Fruit fly (Drosophila melanogaster) whole organism, adult: ENCODE results near the gene Rbcn-3A.

ENCODE experiments used
- CG11617 ChIP-seq: fragments of 200-800 bp; sonication (Bioruptor generic); optimal IDR thresholded peaks from 2 replicates; lab custom pipeline; 2017; ENCODE audit warnings: mild to moderate bottlenecking, missing biosample characterization, missing genetic modification reagents, missing genetic modification characterization
- CG12768 ChIP-seq: fragments of 200-800 bp; sonication (Bioruptor generic); optimal IDR thresholded peaks from 2 replicates; lab custom pipeline; 2017; ENCODE audit warnings: missing biosample characterization, missing genetic modification characterization, mild to moderate bottlenecking, moderate library complexity, missing genetic modification reagents
- CG14711 ChIP-seq: fragments of 200-800 bp; sonication (Bioruptor generic); optimal IDR thresholded peaks from 2 replicates; lab custom pipeline; 2018; ENCODE audit warnings: missing biosample characterization, mild to moderate bottlenecking, missing genetic modification characterization, moderate library complexity
- CG1620 ChIP-seq: fragments of 200-800 bp; sonication (Bioruptor generic); optimal IDR thresholded peaks from 2 replicates; lab custom pipeline; 2016; ENCODE audit warnings: missing biosample characterization, missing genetic modification characterization
- CG33017 ChIP-seq: fragments of 200-800 bp; sonication (Bioruptor generic); optimal IDR thresholded peaks from 2 replicates; lab custom pipeline; 2018; ENCODE audit warnings: missing biosample characterization, mild to moderate bottlenecking, missing genetic modification characterization, moderate library complexity
- CG5204 ChIP-seq: fragments of 200-800 bp; sonication (Bioruptor generic); optimal IDR thresholded peaks from 2 replicates; lab custom pipeline; 2016; ENCODE audit warnings: missing biosample characterization, missing genetic modification characterization
- CG7045 ChIP-seq: fragments of 200-800 bp; sonication (Bioruptor generic); optimal IDR thresholded peaks from 2 replicates; lab custom pipeline; 2017; ENCODE audit warnings: missing biosample characterization, mild to moderate bottlenecking, missing genetic modification characterization
- CG7101 ChIP-seq: fragments of 200-800 bp; sonication (Bioruptor generic); optimal IDR thresholded peaks from 2 replicates; lab custom pipeline; 2018; ENCODE audit warnings: missing biosample characterization, mild to moderate bottlenecking, missing genetic modification characterization, moderate library complexity
- Clk ChIP-seq: fragments of 200-800 bp; sonication (Bioruptor generic); optimal IDR thresholded peaks from 2 replicates; lab custom pipeline; 2017; ENCODE audit warnings: missing biosample characterization, missing genetic modification characterization
- Crg-1 ChIP-seq: fragments of 200-800 bp; sonication (Bioruptor generic); optimal IDR thresholded peaks from 2 replicates; lab custom pipeline; 2016; ENCODE audit warnings: missing biosample characterization, missing genetic modification characterization
- Hr96 ChIP-seq: fragments of 200-800 bp; sonication (Bioruptor generic); optimal IDR thresholded peaks from 2 replicates; lab custom pipeline; 2016; ENCODE audit warnings: missing biosample characterization, missing genetic modification characterization
- Mnt ChIP-seq: fragments of 200-800 bp; sonication (Bioruptor generic); optimal IDR thresholded peaks from 2 replicates; lab custom pipeline; 2016; ENCODE audit warnings: missing biosample characterization, mild to moderate bottlenecking, missing genetic modification characterization
- bab1 ChIP-seq: fragments of 200-800 bp; sonication (Bioruptor generic); optimal IDR thresholded peaks from 3 replicates; lab custom pipeline; 2019; ENCODE audit warnings: missing biosample characterization, mild to moderate bottlenecking, missing genetic modification characterization, moderate library complexity
- cic ChIP-seq: fragments of 200-800 bp; sonication (Bioruptor generic); optimal IDR thresholded peaks from 2 replicates; lab custom pipeline; 2017; ENCODE audit warnings: missing biosample characterization, mild to moderate bottlenecking, missing genetic modification characterization, moderate library complexity
- cnc ChIP-seq, 2 experiments: fragments of >200 bp; optimal IDR thresholded peaks; 2 replicates each; lab custom pipeline; 2017
- kay ChIP-seq: fragments of 200-800 bp; sonication (Bioruptor generic); peaks from one replicate; lab custom pipeline; 2016; ENCODE audit warnings: missing biosample characterization, missing genetic modification characterization, borderline replicate concordance
- ovo ChIP-seq: fragments of 200-800 bp; sonication (Bioruptor generic); optimal IDR thresholded peaks from 2 replicates; lab custom pipeline; 2016; ENCODE audit warnings: missing biosample characterization, missing genetic modification characterization
- pad ChIP-seq: fragments of 200-800 bp; sonication (Bioruptor generic); optimal IDR thresholded peaks from 3 replicates; lab custom pipeline; 2017; ENCODE audit warnings: missing biosample characterization, missing genetic modification characterization, mild to moderate bottlenecking, moderate library complexity, missing genetic modification reagents
- tj ChIP-seq: fragments of 200-800 bp; sonication (Bioruptor generic); optimal IDR thresholded peaks from 3 replicates; lab custom pipeline; 2017; ENCODE audit warnings: missing biosample characterization, mild to moderate bottlenecking, missing genetic modification characterization, moderate library complexity
- toe ChIP-seq: fragments of 200-800 bp; sonication (Bioruptor generic); optimal IDR thresholded peaks from 2 replicates; lab custom pipeline; 2016; ENCODE audit warnings: missing biosample characterization, missing genetic modification characterization

Rbcn-3A gene

DNA sequence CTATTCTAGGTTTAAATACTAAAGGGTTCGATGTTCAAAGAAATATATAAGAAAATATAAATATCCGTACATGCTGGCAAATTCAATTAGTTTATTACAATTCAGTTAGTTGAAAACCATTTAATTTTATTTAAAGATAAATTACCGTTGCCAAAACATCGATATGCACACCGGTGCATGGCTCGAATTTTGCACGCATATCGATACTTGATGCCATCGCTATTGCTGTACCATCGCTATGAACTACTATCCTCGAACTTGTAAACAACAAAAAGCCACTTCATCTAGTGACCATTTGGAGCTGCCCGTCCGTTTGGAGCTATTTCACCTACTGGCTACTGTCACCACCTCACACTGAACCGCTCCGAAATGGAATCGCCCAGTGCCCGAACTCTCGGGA, 5.6 kb upstream of the Rbcn-3A start, which contains the start of gene Josd:
Gene Josd, plus strand, starts transcription at position 270 of the 400 bp plus-strand sequence.
- TF ChIP-seq CG12768 (GFP tag; lab: Kevin White, UChicago) (no peak), CG5204 (GFP tag; lab: Kevin White, UChicago) (no peak), Hr96 (GFP tag; lab: Kevin White, UChicago) (no peak), bab1 (GFP tag; lab: Kevin White, UChicago) (peak; percentile 48), cnc (optimal IDR thresholded peaks at IDR 0.05; lab: Kevin White, UChicago) (no peak), pad (GFP tag; lab: Kevin White, UChicago) (no peak), tj (GFP tag; lab: Kevin White, UChicago) (no peak), Mnt (GFP tag; lab: Kevin White, UChicago) (peak; percentile 24), CG7101 (tag; lab: Kevin White, UChicago) (no peak), toe (GFP tag; lab: Kevin White, UChicago) (peak; percentile 16), CG1620 (peak; percentile 7)

DNA sequence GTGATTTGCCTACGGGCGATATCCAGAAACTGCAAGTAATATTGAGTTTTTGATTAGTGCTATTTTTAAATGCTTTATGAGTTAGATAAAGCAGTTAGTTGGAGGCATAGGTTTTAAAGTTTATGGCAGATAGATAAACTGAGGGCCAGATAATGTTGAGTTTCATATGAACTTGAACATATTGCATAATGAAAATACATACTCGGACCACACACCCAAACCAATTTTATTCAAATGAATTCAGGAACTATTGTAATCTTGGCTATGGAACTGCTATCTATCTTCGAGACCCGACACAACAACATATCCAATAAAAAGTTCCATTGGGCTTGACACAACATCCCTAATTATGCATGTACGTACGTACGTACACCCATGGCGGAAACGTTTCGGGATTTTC, 4.4 kb upstream of the Rbcn-3A start:
- TF ChIP-seq tj (GFP tag; lab: Kevin White, UChicago): no peak
- no peak for TF ChIP-seq Crg-1 (GFP tag; lab: Kevin White, UChicago)
- no peak for TF ChIP-seq kay (GFP tag; lab: Kevin White, UChicago)
- no peak for TF ChIP-seq pad (GFP tag; lab: Kevin White, UChicago)

DNA sequence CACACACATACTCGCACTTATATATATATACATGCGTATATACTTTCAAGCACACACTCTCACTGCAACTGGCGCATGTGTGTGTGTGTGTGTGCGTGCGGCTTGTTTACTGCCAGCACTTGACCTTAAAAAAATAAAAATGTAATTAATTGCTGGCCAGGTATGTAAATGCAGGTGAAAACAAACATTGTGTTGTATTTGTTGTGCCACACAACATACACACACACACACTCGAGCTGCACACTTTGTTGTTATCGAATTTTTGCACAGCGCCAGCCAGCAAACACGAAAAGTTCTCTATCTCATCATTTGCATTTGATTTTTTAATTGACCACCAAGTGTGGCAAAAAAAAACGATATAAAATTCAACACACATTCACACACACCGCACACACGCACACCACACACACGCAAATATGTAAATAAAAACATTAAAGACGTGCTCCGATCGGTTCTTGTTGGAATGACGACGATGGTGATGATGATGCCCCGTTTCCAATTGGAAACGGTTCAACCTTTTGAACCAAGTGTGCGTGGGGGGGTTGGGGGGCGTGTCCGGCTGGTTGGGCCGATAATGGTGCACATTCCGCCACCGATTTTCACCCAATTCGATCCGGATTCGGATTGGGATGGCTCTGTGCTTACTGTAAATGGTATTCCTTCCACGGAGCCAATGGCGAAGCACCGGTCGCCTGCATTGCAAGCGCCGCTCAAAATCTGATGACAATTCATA, 504 bp downstream of the Rbcn-3A start:
- TF ChIP-seq CG14711 (tag; lab: Kevin White, UChicago) (no peak), CG7045 (GFP tag; lab: Kevin White, UChicago) (no peak), Hr96 (GFP tag; lab: Kevin White, UChicago) (no peak), CG12768 (GFP tag; lab: Kevin White, UChicago) (no peak), CG11617 (GFP tag; lab: Kevin White, UChicago) (no peak), CG5204 (GFP tag; lab: Kevin White, UChicago) (no peak), bab1 (GFP tag; lab: Kevin White, UChicago) (no peak), kay (GFP tag; lab: Kevin White, UChicago) (no peak), Mnt (GFP tag; lab: Kevin White, UChicago) (no peak), CG33017 (tag; lab: Kevin White, UChicago) (no peak)

DNA sequence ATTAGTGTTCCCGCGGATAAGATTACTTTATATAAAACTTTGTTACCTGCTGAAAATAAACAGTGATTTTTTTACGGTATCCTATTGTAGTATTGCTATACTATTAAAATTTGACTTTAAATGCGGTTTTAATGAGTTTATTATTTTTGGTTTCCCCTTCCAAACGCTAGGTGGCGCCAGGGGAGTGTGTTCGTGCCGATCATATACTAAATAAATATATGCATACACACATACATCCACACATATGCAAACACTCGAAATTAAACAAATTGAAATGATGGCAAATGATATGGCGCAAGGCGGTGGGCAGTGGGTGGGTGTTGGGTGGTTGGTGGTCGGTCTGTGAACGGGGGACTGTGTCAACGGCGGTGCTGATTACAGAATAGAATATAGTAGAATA, 1.6 kb downstream of the Rbcn-3A start:
- TF ChIP-seq cic (GFP tag; lab: Kevin White, UChicago): no peak
- TF ChIP-seq CG7101 (tag; lab: Kevin White, UChicago): no peak
- no peak for TF ChIP-seq Hr96 (GFP tag; lab: Kevin White, UChicago)
- TF ChIP-seq kay (GFP tag; lab: Kevin White, UChicago): no peak
- TF ChIP-seq CG33017 (tag; lab: Kevin White, UChicago): no peak
- TF ChIP-seq Clk (GFP tag; lab: Kevin White, UChicago): no peak
- no peak for TF ChIP-seq CG14711 (tag; lab: Kevin White, UChicago)
- TF ChIP-seq ovo (GFP tag; lab: Kevin White, UChicago): no peak
- TF ChIP-seq CG7045 (GFP tag; lab: Kevin White, UChicago): no peak
- no peak for TF ChIP-seq bab1 (GFP tag; lab: Kevin White, UChicago)
- no peak for TF ChIP-seq Mnt (GFP tag; lab: Kevin White, UChicago)
- TF ChIP-seq CG5204 (GFP tag; lab: Kevin White, UChicago): no peak
- no peak for TF ChIP-seq CG11617 (GFP tag; lab: Kevin White, UChicago)
- TF ChIP-seq CG12768 (GFP tag; lab: Kevin White, UChicago): no peak
- no peak for TF ChIP-seq Crg-1 (GFP tag; lab: Kevin White, UChicago)
- no peak for TF ChIP-seq tj (GFP tag; lab: Kevin White, UChicago)

DNA sequence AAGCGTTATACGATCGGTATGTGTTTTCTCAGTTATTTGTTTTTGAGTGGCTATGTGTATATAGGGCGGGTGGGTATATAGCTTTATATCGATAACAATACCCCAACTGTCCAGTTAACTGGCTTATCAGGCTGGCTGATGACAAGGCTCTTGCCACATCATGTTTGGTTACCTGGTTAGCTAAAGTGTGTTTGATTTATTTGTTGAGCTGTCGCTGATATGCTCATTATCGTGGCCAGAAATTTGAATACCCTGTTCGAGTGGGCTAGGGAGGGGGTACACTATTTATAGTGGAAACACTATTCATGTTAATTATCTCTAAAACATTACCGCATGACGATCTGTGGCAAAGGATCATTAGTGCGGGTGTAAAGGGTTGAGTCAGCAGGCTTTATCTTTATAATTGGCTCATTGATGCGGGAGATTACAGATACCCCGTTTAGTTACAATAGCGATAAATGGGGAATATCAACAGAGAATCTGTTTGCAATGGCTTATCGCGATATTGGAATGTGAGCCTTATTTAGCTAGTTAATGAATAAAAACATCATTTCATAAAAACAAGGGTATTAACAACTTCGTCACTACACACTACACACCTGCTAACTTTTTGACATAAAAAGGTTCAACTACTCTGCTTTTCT, 2.3 kb downstream of the Rbcn-3A start:
- TF ChIP-seq Crg-1 (GFP tag; lab: Kevin White, UChicago): no peak
- no peak for TF ChIP-seq CG11617 (GFP tag; lab: Kevin White, UChicago)
- no peak for TF ChIP-seq pad (GFP tag; lab: Kevin White, UChicago)
- no peak for TF ChIP-seq cnc (optimal IDR thresholded peaks at IDR 0.05; lab: Kevin White, UChicago)
- TF ChIP-seq ovo (GFP tag; lab: Kevin White, UChicago): no peak

DNA sequence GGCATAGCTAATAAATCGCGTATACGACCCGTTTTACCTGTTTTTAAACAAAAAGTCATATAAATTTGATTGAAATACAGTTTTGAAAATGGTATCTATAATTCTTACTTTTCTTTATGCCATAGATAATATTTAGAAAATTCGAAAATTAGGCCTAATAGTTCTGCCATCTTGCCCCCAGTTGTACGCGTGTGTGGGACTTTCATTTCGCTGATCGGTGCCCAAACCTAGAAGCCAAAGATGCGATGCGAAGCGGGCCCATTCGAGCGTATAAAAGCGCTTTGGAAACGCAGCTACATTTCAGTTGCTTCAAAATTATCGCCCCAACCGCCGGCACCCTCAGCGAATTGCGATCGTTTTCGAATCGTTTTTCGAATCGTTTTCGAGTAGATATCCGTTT, 18.3 kb downstream of the Rbcn-3A start, which contains the start of gene CG14445:
Gene CG14445, plus strand, starts transcription at position 301 of the 400 bp plus-strand sequence.
- TF ChIP-seq CG1620 (no peak), toe (GFP tag; lab: Kevin White, UChicago) (no peak), tj (GFP tag; lab: Kevin White, UChicago) (no peak), bab1 (GFP tag; lab: Kevin White, UChicago) (no peak), CG11617 (GFP tag; lab: Kevin White, UChicago) (no peak), pad (GFP tag; lab: Kevin White, UChicago) (no peak), CG14711 (tag; lab: Kevin White, UChicago) (no peak), CG33017 (tag; lab: Kevin White, UChicago) (no peak), cnc (optimal IDR thresholded peaks at IDR 0.05; lab: Kevin White, UChicago) (no peak)
